Worm (Caenorhabditis elegans): Measurements from ENCODE around the gene rpl-5.

- TF ChIP-seq ztf-23 (GFP tag; IDR thresholded peaks at IDR 0.05) (no peak), cog-1 (tag; optimal IDR thresholded peaks at IDR 0.05) (no peak), T22C8.4 (GFP tag; IDR thresholded peaks at IDR 0.05) (no peak), klf-2 (GFP tag; conservative IDR thresholded peaks at IDR 0.05) (no peak)
These were observed 3.3 kb downstream of the rpl-5 start, which contains the start of gene F54C9.7 for ce11 chrII:8573044-8573443.
